Fruit fly (Drosophila melanogaster): ENCODE measurements around the gene CG14722.

Gene CG14722

dm6 chr3R:11759971-11760370 lies 18.3 kb downstream of the CG14722 start:
- TF ChIP-seq Blimp-1 (GFP tag; optimal IDR thresholded peaks at IDR 0.05) (peak; percentile 85), Hr38 (GFP tag; optimal IDR thresholded peaks at IDR 0.05) (no peak)

- TF ChIP-seq CG3032 (tag; optimal IDR thresholded peaks at IDR 0.05) (peak; percentile 100), CG31627 (GFP tag; optimal IDR thresholded peaks at IDR 0.05) (peak; percentile 100), achi (GFP tag; optimal IDR thresholded peaks at IDR 0.05) (peak; percentile 99), Eip78C (GFP tag) (peak; percentile 100), vri (GFP tag; optimal IDR thresholded peaks at IDR 0.05) (peak; percentile 100), pdm3 (GFP tag; optimal IDR thresholded peaks at IDR 0.05) (peak; percentile 100), CG11762 (GFP tag; optimal IDR thresholded peaks at IDR 0.05; ENCODE audit: insufficient read depth) (peak; percentile 100), Hr38 (GFP tag; optimal IDR thresholded peaks at IDR 0.05) (peak; percentile 99), dac (GFP tag; optimal IDR thresholded peaks at IDR 0.05) (peak; percentile 100), net (GFP tag; optimal IDR thresholded peaks at IDR 0.05) (peak; percentile 100), CG6792 (GFP tag; optimal IDR thresholded peaks at IDR 0.05) (peak; percentile 100), CG11294 (GFP tag; IDR thresholded peaks at IDR 0.05) (no peak), CG3919 (GFP tag; optimal IDR thresholded peaks at IDR 0.05) (peak; percentile 100), CG1621 (tag; optimal IDR thresholded peaks at IDR 0.05) (peak; percentile 100), cyc (GFP tag; optimal IDR thresholded peaks at IDR 0.05) (peak; percentile 100), CG34406 (GFP tag; optimal IDR thresholded peaks at IDR 0.05) (peak; percentile 100), CG15336 (GFP tag; IDR thresholded peaks at IDR 0.05) (no peak), fkh (GFP tag; optimal IDR thresholded peaks at IDR 0.05) (peak; percentile 97), Eip93F (GFP tag; optimal IDR thresholded peaks at IDR 0.05) (peak; percentile 100), esn (GFP tag; optimal IDR thresholded peaks at IDR 0.05) (peak; percentile 100), CG8632 (GFP tag; optimal IDR thresholded peaks at IDR 0.05) (peak; percentile 100), CG16779 (tag; optimal IDR thresholded peaks at IDR 0.05) (peak; percentile 99), Gug (GFP tag; IDR thresholded peaks at IDR 0.05) (no peak), Sox14 (GFP tag; optimal IDR thresholded peaks at IDR 0.05) (peak; percentile 100), ss (GFP tag; optimal IDR thresholded peaks at IDR 0.05) (peak; percentile 100), spab (GFP tag; optimal IDR thresholded peaks at IDR 0.05) (peak; percentile 100), CG8119 (GFP tag; IDR thresholded peaks at IDR 0.05) (no peak), Ets96B (tag; optimal IDR thresholded peaks at IDR 0.05) (peak; percentile 100), lz (GFP tag; optimal IDR thresholded peaks at IDR 0.05) (peak; percentile 100), CG8319 (GFP tag; optimal IDR thresholded peaks at IDR 0.05) (peak; percentile 100), Eip75B (GFP tag; optimal IDR thresholded peaks at IDR 0.05) (peak; percentile 100), OdsH (GFP tag; optimal IDR thresholded peaks at IDR 0.05) (peak; percentile 100), Lpt (GFP tag; optimal IDR thresholded peaks at IDR 0.05) (peak; percentile 100), CG6854 (GFP tag; optimal IDR thresholded peaks at IDR 0.05) (peak; percentile 100), Smox (GFP tag; optimal IDR thresholded peaks at IDR 0.05) (peak; percentile 100), Sox15 (GFP tag; optimal IDR thresholded peaks at IDR 0.05) (peak; percentile 100), acj6 (GFP tag; optimal IDR thresholded peaks at IDR 0.05) (peak; percentile 100), CG4318 (GFP tag; optimal IDR thresholded peaks at IDR 0.05) (peak; percentile 100), Ets21C (GFP tag; optimal IDR thresholded peaks at IDR 0.05) (peak; percentile 100), CG10669 (GFP tag; optimal IDR thresholded peaks at IDR 0.05) (peak; percentile 100), fd59A (GFP tag; optimal IDR thresholded peaks at IDR 0.05) (peak; percentile 100), CG32006 (GFP tag; optimal IDR thresholded peaks at IDR 0.05) (peak; percentile 100), svp (GFP tag) (peak; percentile 100), Met (GFP tag; optimal IDR thresholded peaks at IDR 0.05) (peak; percentile 100), CG6808 (GFP tag; optimal IDR thresholded peaks at IDR 0.05) (peak; percentile 99), topi (GFP tag; optimal IDR thresholded peaks at IDR 0.05) (peak; percentile 100), CG9139 (GFP tag; optimal IDR thresholded peaks at IDR 0.05) (peak; percentile 100), Hr39 (GFP tag; optimal IDR thresholded peaks at IDR 0.05) (peak; percentile 100)
Observed at dm6 chr3R:11760669-11761387, 19.1 kb downstream of the CG14722 start.
